Worm (Caenorhabditis elegans) whole organism, midembryonic: ENCODE measurements around the gene VZK822L.2.

Experiments
- flt-1 ChIP-seq: fragments of 200-800 bp; sonication (Bioruptor generic); IDR thresholded peaks from 2 replicates; pipeline ENCODE4 v1.3.6; 2022; ENCODE audit warnings: missing genetic modification characterization, missing compliant biosample characterization
- tab-1 ChIP-seq: fragments of 200-800 bp; sonication (Bioruptor generic); IDR thresholded peaks from 2 replicates; pipeline ENCODE4 v1.3.6; 2022; ENCODE audit warnings: missing genetic modification characterization, missing compliant biosample characterization
- ztf-23 ChIP-seq: fragments of 200-800 bp; sonication (Bioruptor generic); IDR thresholded peaks from 2 replicates; pipeline ENCODE4 v1.3.6; 2022; ENCODE audit warnings: missing genetic modification reagents, missing genetic modification characterization, missing compliant biosample characterization

ce11 chrIV:11915768-11916453 is 4.1 kb downstream of the VZK822L.2 start, which contains the start of gene ZK822.9:
- no peak for TF ChIP-seq flt-1 (GFP tag; lab: Robert Waterston, UW)
- TF ChIP-seq ztf-23 (GFP tag; lab: Robert Waterston, UW), result no peak
- no peak for TF ChIP-seq tab-1 (GFP tag; lab: Robert Waterston, UW)
